Fruit fly (Drosophila melanogaster) whole organism, embryonic: ENCODE measurements around the gene Osi12.

ENCODE experiments used
- CG12071 ChIP-seq: fragments of 200-800 bp; sonication (Bioruptor generic); optimal IDR thresholded peaks from 3 replicates; lab custom pipeline; 2018; ENCODE audit warnings: missing biosample characterization, mild to moderate bottlenecking, missing genetic modification characterization
- CG17328 ChIP-seq: fragments of 200-800 bp; sonication (Bioruptor generic); IDR thresholded peaks from 2 replicates; pipeline ENCODE4 v1.3.6; 2022; ENCODE audit warnings: missing biosample characterization, missing genetic modification characterization
- CG17802 ChIP-seq: fragments of 200-800 bp; sonication (Bioruptor generic); optimal IDR thresholded peaks from 2 replicates; lab custom pipeline; 2018; ENCODE audit warnings: missing biosample characterization, mild to moderate bottlenecking, missing genetic modification characterization, moderate library complexity
- Dad ChIP-seq: fragments of 200-800 bp; sonication (Bioruptor generic); optimal IDR thresholded peaks from 3 replicates; lab custom pipeline; 2016; ENCODE audit warnings: missing biosample characterization, missing genetic modification characterization
- ftz-f1 ChIP-seq: fragments of 200-800 bp; sonication (Bioruptor generic); optimal IDR thresholded peaks from 2 replicates; lab custom pipeline; 2016; ENCODE audit warnings: missing biosample characterization, missing genetic modification characterization
- gcm2 ChIP-seq: fragments of 200-800 bp; sonication (Bioruptor generic); optimal IDR thresholded peaks from 2 replicates; lab custom pipeline; 2016; ENCODE audit warnings: missing biosample characterization, missing genetic modification characterization

DNA sequence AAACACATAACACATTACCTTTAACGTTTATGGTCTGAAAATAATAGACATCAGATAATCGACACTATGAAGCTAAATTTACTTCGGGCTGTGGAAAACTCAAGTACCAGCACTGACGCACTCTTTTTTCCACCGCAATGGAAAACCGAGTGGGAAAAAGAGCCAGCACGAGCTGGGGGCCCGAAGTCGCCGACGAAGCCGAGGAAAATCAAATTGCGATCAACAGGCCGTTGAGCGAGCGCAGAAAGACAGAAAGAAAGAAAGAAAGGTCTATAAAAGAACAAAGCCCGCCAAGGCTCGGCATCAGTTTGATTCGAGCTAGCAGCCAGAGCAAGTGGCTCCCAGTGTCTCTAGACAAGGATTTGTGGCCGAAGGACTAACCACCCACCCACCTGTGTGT is at the start of gene Osi12:
- TF ChIP-seq ftz-f1 (GFP tag; lab: Kevin White, UChicago) (no peak), CG17328 (GFP tag; lab: Robert Waterston, UW) (no peak), gcm2 (GFP tag; lab: Kevin White, UChicago) (no peak), Dad (GFP tag; lab: Kevin White, UChicago) (no peak), CG12071 (GFP tag; lab: Kevin White, UChicago) (no peak), CG17802 (no peak)
